ENCODE assay signal across 5 fruit fly cellular contexts in the genomic region with DNA sequence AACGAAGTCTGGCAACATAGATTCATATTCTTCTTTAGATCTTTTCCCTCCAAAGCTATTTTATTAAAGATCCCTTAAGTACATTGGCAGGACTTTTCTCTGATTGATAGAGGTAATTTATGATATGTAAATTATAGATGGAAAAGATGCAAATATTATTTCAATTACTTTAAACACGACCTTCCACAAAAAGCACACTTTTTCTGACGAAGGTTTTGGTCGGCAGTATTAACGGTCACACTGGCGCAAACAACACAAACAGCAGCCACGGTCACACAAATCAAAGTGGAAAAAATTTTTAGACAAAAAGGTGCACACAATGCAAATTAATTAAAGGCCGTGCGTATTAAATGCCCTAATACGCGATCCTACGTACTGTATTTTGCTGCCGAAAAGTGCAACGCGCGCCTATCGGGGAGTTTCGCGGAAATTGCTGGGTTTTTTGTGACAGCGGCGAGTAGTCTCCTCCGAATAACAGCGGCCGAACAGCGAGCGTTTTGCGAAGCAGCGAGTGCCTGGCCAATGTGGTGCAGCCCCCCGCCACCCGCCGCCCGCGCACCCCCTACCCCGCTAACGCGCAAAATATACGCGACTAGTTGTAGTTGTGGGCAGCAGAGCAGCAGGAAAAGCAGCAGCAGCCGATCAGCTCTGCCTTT.
A peak's percentile ranks its signal among the peaks of the same experiment; 100 is the strongest.
TF ChIP-seq lines count a peak whose summit lies in the region.

A gene (plus strand): TSS at position 219 of the 656 bp plus-strand sequence.

- peak; percentile 37 for TF ChIP-seq CTCF in whole organism, embryonic (GFP tag; optimal IDR thresholded peaks at IDR 0.05; lab: Kevin White, UChicago)

TF ChIP-seq in whole organism, adult, 20 proteins besides CTCF, POLR2A, EP300 and RAD21 (continues in another document):
- TF ChIP-seq CG14711 (tag; optimal IDR thresholded peaks at IDR 0.05; lab: Kevin White, UChicago): no peak
- TF ChIP-seq Hr96 (GFP tag; optimal IDR thresholded peaks at IDR 0.05; lab: Kevin White, UChicago): no peak
- TF ChIP-seq Crg-1 (GFP tag; optimal IDR thresholded peaks at IDR 0.05; lab: Kevin White, UChicago): no peak
- TF ChIP-seq CG7101 (tag; optimal IDR thresholded peaks at IDR 0.05; lab: Kevin White, UChicago): no peak
- peak; percentile 39 for TF ChIP-seq CG12768 (GFP tag; optimal IDR thresholded peaks at IDR 0.05; lab: Kevin White, UChicago)
- TF ChIP-seq CG11617 (GFP tag; optimal IDR thresholded peaks at IDR 0.05; lab: Kevin White, UChicago): peak; percentile 50
- TF ChIP-seq CG5204 (GFP tag; optimal IDR thresholded peaks at IDR 0.05; lab: Kevin White, UChicago): no peak
- TF ChIP-seq cic (GFP tag; optimal IDR thresholded peaks at IDR 0.05; lab: Kevin White, UChicago): peak; percentile 55
- no peak for TF ChIP-seq cnc (optimal IDR thresholded peaks at IDR 0.05; lab: Kevin White, UChicago)
- no peak for TF ChIP-seq toe (GFP tag; optimal IDR thresholded peaks at IDR 0.05; lab: Kevin White, UChicago)
- no peak for TF ChIP-seq ovo (GFP tag; optimal IDR thresholded peaks at IDR 0.05; lab: Kevin White, UChicago)
- TF ChIP-seq CG33017 (tag; optimal IDR thresholded peaks at IDR 0.05; lab: Kevin White, UChicago): no peak
- TF ChIP-seq bab1 (GFP tag; optimal IDR thresholded peaks at IDR 0.05; lab: Kevin White, UChicago): peak; percentile 5
- TF ChIP-seq pad (GFP tag; optimal IDR thresholded peaks at IDR 0.05; lab: Kevin White, UChicago): peak; percentile 45
- no peak for TF ChIP-seq CG7045 (GFP tag; optimal IDR thresholded peaks at IDR 0.05; lab: Kevin White, UChicago)
- TF ChIP-seq kay (GFP tag; lab: Kevin White, UChicago; ENCODE audit: borderline replicate concordance): no peak
- peak; percentile 65 for TF ChIP-seq tj (GFP tag; optimal IDR thresholded peaks at IDR 0.05; lab: Kevin White, UChicago)

TF ChIP-seq in whole organism, embryonic, 481 proteins besides CTCF, POLR2A, EP300 and RAD21 (continues in another document):
- TF ChIP-seq Sry-δ (GFP tag; optimal IDR thresholded peaks at IDR 0.05; lab: Kevin White, UChicago): peak; percentile 52
- TF ChIP-seq grau (tag; optimal IDR thresholded peaks at IDR 0.05; lab: Kevin White, UChicago): no peak
- TF ChIP-seq maf-S (GFP tag; optimal IDR thresholded peaks at IDR 0.05; lab: Kevin White, UChicago): no peak
- no peak for TF ChIP-seq Hey (tag; optimal IDR thresholded peaks at IDR 0.05; lab: Kevin White, UChicago)
- no peak for TF ChIP-seq CG3281 (GFP tag; optimal IDR thresholded peaks at IDR 0.05; lab: Kevin White, UChicago)
- TF ChIP-seq hbn (GFP tag; IDR thresholded peaks at IDR 0.05; lab: Robert Waterston, UW; ENCODE audit: partially characterized antibody): no peak
- no peak for TF ChIP-seq CG18476 (GFP tag; optimal IDR thresholded peaks at IDR 0.05; lab: Kevin White, UChicago)
- TF ChIP-seq chinmo (GFP tag; IDR thresholded peaks at IDR 0.05; lab: Robert Waterston, UW; ENCODE audit: partially characterized antibody): peak; percentile 73; the same call in 1 of the 4 replicates
- TF ChIP-seq insv (GFP tag; optimal IDR thresholded peaks at IDR 0.05; lab: Kevin White, UChicago): peak in 1 of 2 experiments; percentile 32
- TF ChIP-seq CG7372 (GFP tag; IDR thresholded peaks at IDR 0.05; lab: Robert Waterston, UW): no peak
- TF ChIP-seq CG14441 (GFP tag; IDR thresholded peaks at IDR 0.05; lab: Robert Waterston, UW): no peak
- peak; percentile 53 for TF ChIP-seq Myb (GFP tag; optimal IDR thresholded peaks at IDR 0.05; lab: Kevin White, UChicago)
- no peak for TF ChIP-seq CG1529 (GFP tag; optimal IDR thresholded peaks at IDR 0.05; lab: Kevin White, UChicago)
- TF ChIP-seq Jarid2 (GFP tag; optimal IDR thresholded peaks at IDR 0.05; lab: Kevin White, UChicago): no peak
- TF ChIP-seq nmo (GFP tag; optimal IDR thresholded peaks at IDR 0.05; lab: Kevin White, UChicago): peak; percentile 45
- peak; percentile 27; the same call in 1 of the 2 replicates for TF ChIP-seq Rfx (GFP tag; IDR thresholded peaks at IDR 0.05; lab: Robert Waterston, UW)

TF ChIP-seq in whole organism, prepupa, 60 proteins besides CTCF, POLR2A, EP300 and RAD21:
- TF ChIP-seq eg (GFP tag; IDR thresholded peaks at IDR 0.05; lab: Robert Waterston, UW) (peak; percentile 33; the same call in 1 of the 3 replicates), CG15336 (GFP tag; IDR thresholded peaks at IDR 0.05; lab: Robert Waterston, UW) (peak; percentile 28; the same call in 1 of the 2 replicates), Sox15 (GFP tag; optimal IDR thresholded peaks at IDR 0.05; lab: Kevin White, UChicago) (no peak), achi (GFP tag; optimal IDR thresholded peaks at IDR 0.05; lab: Kevin White, UChicago) (peak; percentile 15), CG1621 (tag; optimal IDR thresholded peaks at IDR 0.05; lab: Kevin White, UChicago) (peak; percentile 47), topi (GFP tag; optimal IDR thresholded peaks at IDR 0.05; lab: Kevin White, UChicago) (no peak), Sox14 (GFP tag; optimal IDR thresholded peaks at IDR 0.05; lab: Kevin White, UChicago) (peak; percentile 40), CG8119 (GFP tag; IDR thresholded peaks at IDR 0.05; lab: Robert Waterston, UW) (peak; percentile 32; the same call in 1 of the 3 replicates), net (GFP tag; optimal IDR thresholded peaks at IDR 0.05; lab: Kevin White, UChicago) (peak; percentile 10), CG6854 (GFP tag; optimal IDR thresholded peaks at IDR 0.05; lab: Kevin White, UChicago) (peak; percentile 6), Eip78C (GFP tag; lab: Kevin White, UChicago) (peak; percentile 48), Met (GFP tag; optimal IDR thresholded peaks at IDR 0.05; lab: Kevin White, UChicago) (no peak)
TF ChIP-seq in whole organism, prepupa: peak in this region for 9.

TF ChIP-seq in whole organism, pupa, 21 proteins besides CTCF, POLR2A, EP300 and RAD21:
- TF ChIP-seq Pif1B (GFP tag; optimal IDR thresholded peaks at IDR 0.05; lab: Kevin White, UChicago): no peak
- peak; percentile 31; the same call in 2 of the 3 replicates for TF ChIP-seq CG4496 (GFP tag; IDR thresholded peaks at IDR 0.05; lab: Robert Waterston, UW)

TF ChIP-seq in whole organism, wandering third instar larva, 38 proteins besides CTCF, POLR2A, EP300 and RAD21:
- TF ChIP-seq jim (GFP tag; optimal IDR thresholded peaks at IDR 0.05; lab: Kevin White, UChicago) (no peak), usp (GFP tag; optimal IDR thresholded peaks at IDR 0.05; lab: Kevin White, UChicago) (no peak), Rel (GFP tag; optimal IDR thresholded peaks at IDR 0.05; lab: Kevin White, UChicago) (no peak), Rel (tag; optimal IDR thresholded peaks at IDR 0.05; lab: Kevin White, UChicago) (peak; percentile 63), dsf (GFP tag; optimal IDR thresholded peaks at IDR 0.05; lab: Kevin White, UChicago; ENCODE audit: borderline replicate concordance) (no peak), dl (GFP tag; optimal IDR thresholded peaks at IDR 0.05; lab: Kevin White, UChicago; ENCODE audit: insufficient read depth in 1 of 2, partially characterized antibody in 2 of 2) (no peak), CrebA (GFP tag; optimal IDR thresholded peaks at IDR 0.05; lab: Kevin White, UChicago; ENCODE audit: borderline replicate concordance) (no peak), woc (GFP tag; optimal IDR thresholded peaks at IDR 0.05; lab: Kevin White, UChicago) (no peak), Sp1 (GFP tag; optimal IDR thresholded peaks at IDR 0.05; lab: Kevin White, UChicago) (peak; percentile 11), Dif (GFP tag; optimal IDR thresholded peaks at IDR 0.05; lab: Kevin White, UChicago; ENCODE audit: partially characterized antibody) (no peak), sage (GFP tag; optimal IDR thresholded peaks at IDR 0.05; lab: Kevin White, UChicago) (no peak), ey (GFP tag; optimal IDR thresholded peaks at IDR 0.05; lab: Kevin White, UChicago) (no peak), OdsH (GFP tag; optimal IDR thresholded peaks at IDR 0.05; lab: Kevin White, UChicago) (no peak), pan (optimal IDR thresholded peaks at IDR 0.05; lab: Kevin White, UChicago) (no peak), Myc (optimal IDR thresholded peaks at IDR 0.05; lab: Kevin White, UChicago) (peak; percentile 70), rgr (GFP tag; optimal IDR thresholded peaks at IDR 0.05; lab: Kevin White, UChicago) (peak; percentile 4), Jra (GFP tag; optimal IDR thresholded peaks at IDR 0.05; lab: Kevin White, UChicago) (no peak), Hnf4 (GFP tag; optimal IDR thresholded peaks at IDR 0.05; lab: Kevin White, UChicago) (no peak), Mio (GFP tag; optimal IDR thresholded peaks at IDR 0.05; lab: Kevin White, UChicago) (no peak), HLH106 (tag; optimal IDR thresholded peaks at IDR 0.05; lab: Kevin White, UChicago) (no peak), lola (GFP tag; optimal IDR thresholded peaks at IDR 0.05; lab: Kevin White, UChicago) (no peak), Vsx2 (GFP tag; optimal IDR thresholded peaks at IDR 0.05; lab: Kevin White, UChicago; ENCODE audit: partially characterized antibody) (no peak), GATAd (GFP tag; optimal IDR thresholded peaks at IDR 0.05; lab: Kevin White, UChicago) (no peak), foxo (GFP tag; optimal IDR thresholded peaks at IDR 0.05; lab: Kevin White, UChicago) (no peak), Hr78 (GFP tag; optimal IDR thresholded peaks at IDR 0.05; lab: Kevin White, UChicago) (no peak), tai (GFP tag; optimal IDR thresholded peaks at IDR 0.05; lab: Kevin White, UChicago) (no peak), brk (GFP tag; optimal IDR thresholded peaks at IDR 0.05; lab: Kevin White, UChicago) (no peak), fru (GFP tag; optimal IDR thresholded peaks at IDR 0.05; lab: Kevin White, UChicago) (no peak), CG9705 (GFP tag; optimal IDR thresholded peaks at IDR 0.05; lab: Kevin White, UChicago) (no peak), Hr83 (GFP tag; optimal IDR thresholded peaks at IDR 0.05; lab: Kevin White, UChicago; ENCODE audit: poor library complexity, severe bottlenecking) (no peak), dmrt93B (GFP tag; optimal IDR thresholded peaks at IDR 0.05; lab: Kevin White, UChicago) (no peak)
